Fruit fly (Drosophila melanogaster) Kc167 (cell line): ENCODE data around the gene cmpy.

Experiments used
- Myc ChIP-seq: fragments of >200 bp; optimal IDR thresholded peaks from 2 replicates; lab custom pipeline; 2017; ENCODE audit warnings: missing external identifiers
- Sin3A ChIP-seq: fragments of >200 bp; optimal IDR thresholded peaks from 2 replicates; lab custom pipeline; 2018; ENCODE audit warnings: missing external identifiers
- h ChIP-seq: fragments of >200 bp; optimal IDR thresholded peaks from 3 replicates; lab custom pipeline; 2018; ENCODE audit warnings: missing external identifiers
- insv ChIP-seq: fragments of >200 bp; optimal IDR thresholded peaks from 3 replicates; lab custom pipeline; 2018; ENCODE audit warnings: missing external identifiers
- psq ChIP-seq: fragments of >200 bp; optimal IDR thresholded peaks from 2 replicates; lab custom pipeline; 2017; ENCODE audit warnings: missing external identifiers
- ttk ChIP-seq: sonication (Bioruptor generic); optimal IDR thresholded peaks from 2 replicates; lab custom pipeline; 2017; ENCODE audit warnings: missing external identifiers

The cmpy gene

dm6 chr3L:20694584-20694983 lies 24.4 kb downstream of the cmpy start:
- TF ChIP-seq Myc = no peak
- no peak for TF ChIP-seq Sin3A (lab: Kevin White, UChicago)
- TF ChIP-seq insv (lab: Kevin White, UChicago) = no peak
- TF ChIP-seq h (lab: Kevin White, UChicago) = no peak
- no peak for TF ChIP-seq ttk (lab: Kevin White, UChicago)
- TF ChIP-seq psq (lab: Kevin White, UChicago) = no peak

- TF ChIP-seq Sin3A (lab: Kevin White, UChicago) = no peak
- no peak for TF ChIP-seq h (lab: Kevin White, UChicago)
- no peak for TF ChIP-seq ttk (lab: Kevin White, UChicago)
- TF ChIP-seq insv (lab: Kevin White, UChicago) = no peak
- TF ChIP-seq psq (lab: Kevin White, UChicago) = no peak
- TF ChIP-seq Myc = no peak
Measured at dm6 chr3L:20692516-20692915, 26.5 kb downstream of the cmpy start.

dm6 chr3L:20690857-20691645 lies 27.9 kb downstream of the cmpy start:
- TF ChIP-seq h (lab: Kevin White, UChicago) = no peak
- TF ChIP-seq insv (lab: Kevin White, UChicago) = no peak
- TF ChIP-seq Myc = no peak
- no peak for TF ChIP-seq ttk (lab: Kevin White, UChicago)
- TF ChIP-seq Sin3A (lab: Kevin White, UChicago) = no peak
- TF ChIP-seq psq (lab: Kevin White, UChicago) = no peak

- TF ChIP-seq psq (lab: Kevin White, UChicago) (no peak), insv (lab: Kevin White, UChicago) (no peak), h (lab: Kevin White, UChicago) (no peak), ttk (lab: Kevin White, UChicago) (no peak), Myc (no peak), Sin3A (lab: Kevin White, UChicago) (no peak)
Measured at dm6 chr3L:20690074-20690473, 28.9 kb downstream of the cmpy start.

DNA sequence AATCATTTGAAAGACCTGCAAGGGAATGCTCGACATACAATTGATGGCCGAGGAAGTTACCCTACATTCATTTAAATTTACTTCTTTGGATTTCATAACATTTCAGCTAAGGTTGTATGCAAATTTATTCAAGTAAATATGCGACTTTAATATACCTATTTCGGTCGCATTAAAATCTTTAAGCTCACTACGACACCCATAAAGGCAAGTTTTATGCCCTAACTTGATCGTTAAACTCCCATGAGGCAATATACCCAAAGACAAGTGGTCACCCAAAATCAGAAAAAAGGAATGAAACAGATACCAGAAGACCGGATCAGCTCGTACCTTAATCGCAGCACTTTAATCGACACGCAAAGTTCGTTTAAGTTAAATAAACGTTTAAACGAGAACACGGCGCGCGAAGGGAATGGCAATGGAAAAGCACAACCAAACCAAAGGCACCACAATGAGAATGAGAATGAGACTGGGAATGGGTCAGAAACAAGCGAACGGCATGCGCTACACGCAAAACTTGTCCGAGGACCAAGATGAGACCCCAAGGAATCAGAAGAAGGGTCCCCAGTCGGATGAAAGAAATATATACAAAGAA lies 30.7 kb downstream of the cmpy start:
- TF ChIP-seq psq (lab: Kevin White, UChicago) (no peak), h (lab: Kevin White, UChicago) (no peak), Myc (no peak), ttk (lab: Kevin White, UChicago) (no peak), Sin3A (lab: Kevin White, UChicago) (no peak), insv (lab: Kevin White, UChicago) (no peak)

- no peak for TF ChIP-seq Sin3A (lab: Kevin White, UChicago)
Measured at dm6 chr3L:20687134-20687787, 31.7 kb downstream of the cmpy start.

DNA sequence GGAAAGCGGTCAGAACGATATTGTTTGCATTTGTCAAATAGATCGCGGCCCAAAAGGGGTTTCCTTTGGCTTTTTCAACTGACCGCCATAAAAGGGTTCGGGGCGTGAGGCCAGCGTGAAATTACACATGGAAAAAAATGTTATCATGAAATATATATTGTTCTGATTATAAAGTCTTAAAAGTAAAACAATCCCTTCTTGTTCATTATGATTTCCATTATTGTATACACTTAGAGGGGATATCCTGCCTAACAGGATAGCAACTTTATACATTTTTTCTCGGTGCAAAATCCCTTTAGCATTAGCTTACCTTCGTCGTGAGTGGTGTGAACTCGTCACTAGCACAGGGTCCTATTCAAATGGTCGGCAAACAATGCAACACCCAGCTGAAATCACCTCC lies 33.9 kb downstream of the cmpy start:
- TF ChIP-seq Myc = no peak
- no peak for TF ChIP-seq psq (lab: Kevin White, UChicago)
- no peak for TF ChIP-seq ttk (lab: Kevin White, UChicago)
- TF ChIP-seq Sin3A (lab: Kevin White, UChicago) = no peak
- TF ChIP-seq h (lab: Kevin White, UChicago) = no peak
- no peak for TF ChIP-seq insv (lab: Kevin White, UChicago)

- TF ChIP-seq h (lab: Kevin White, UChicago) (no peak), psq (lab: Kevin White, UChicago) (no peak), Myc (no peak), ttk (lab: Kevin White, UChicago) (no peak), insv (lab: Kevin White, UChicago) (no peak), Sin3A (lab: Kevin White, UChicago) (no peak)
Measured at dm6 chr3L:20676468-20676867, 42.5 kb downstream of the cmpy start.

dm6 chr3L:20673870-20674269 lies 45.1 kb downstream of the cmpy start:
- TF ChIP-seq Myc (no peak), psq (lab: Kevin White, UChicago) (no peak)

DNA sequence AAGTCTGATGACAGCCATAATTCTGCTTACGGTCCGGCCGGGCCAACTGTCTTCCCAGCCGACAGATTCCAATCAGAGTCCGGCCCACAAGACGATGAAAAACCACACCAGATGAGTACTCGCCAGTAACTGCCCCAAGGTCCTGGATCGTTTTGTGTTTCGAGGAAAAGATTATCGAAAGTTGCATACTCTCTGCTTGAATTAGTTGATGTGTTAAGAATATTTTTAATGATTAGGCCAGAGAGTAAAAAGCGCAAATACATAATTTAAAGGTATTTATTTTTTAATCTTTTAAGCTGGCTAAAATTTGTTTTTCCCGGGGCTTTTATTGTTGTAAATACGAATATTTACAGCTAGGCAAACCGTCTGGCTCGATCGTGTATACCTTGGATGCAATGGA lies 46.6 kb downstream of the cmpy start:
- TF ChIP-seq h (lab: Kevin White, UChicago) (no peak), insv (lab: Kevin White, UChicago) (no peak)

dm6 chr3L:20671659-20672058 lies 47.3 kb downstream of the cmpy start:
- TF ChIP-seq insv (lab: Kevin White, UChicago) (no peak), Sin3A (lab: Kevin White, UChicago) (no peak), h (lab: Kevin White, UChicago) (no peak), Myc (no peak), psq (lab: Kevin White, UChicago) (no peak), ttk (lab: Kevin White, UChicago) (no peak)

- TF ChIP-seq Sin3A (lab: Kevin White, UChicago) (no peak), psq (lab: Kevin White, UChicago) (no peak), insv (lab: Kevin White, UChicago) (no peak), Myc (no peak), ttk (lab: Kevin White, UChicago) (no peak), h (lab: Kevin White, UChicago) (no peak)
Measured at dm6 chr3L:20667408-20667807, 51.6 kb downstream of the cmpy start.
